Fruit fly (Drosophila melanogaster): Measurements from ENCODE around the gene CG9330.

Gene CG9330

dm6 chr3L:19585979-19586378, at the start of gene CG9330, which contains the start of gene CG9231:
Gene CG9330, plus strand, starts transcription at chr3L:19586253.
Gene CG9231, minus strand, starts transcription at chr3L:19586003.
- TF ChIP-seq noc (tag; optimal IDR thresholded peaks at IDR 0.05) = no peak

dm6 chr3L:19544105-19544504, 41.9 kb upstream of the CG9330 start, which contains the start of the genes CG46434 and Dred:
Gene CG46434, minus strand, starts transcription at chr3L:19544205.
Gene Dred, minus strand, starts transcription at chr3L:19544205.
- TF ChIP-seq noc (tag; optimal IDR thresholded peaks at IDR 0.05) = no peak

- no peak for TF ChIP-seq noc (tag; optimal IDR thresholded peaks at IDR 0.05)
Measured at dm6 chr3L:19544810-19545209, 41.2 kb upstream of the CG9330 start, which contains the start of the genes CG46435 and Rcd7. Gene CG46435, plus strand, starts transcription at chr3L:19545110. Gene Rcd7, plus strand, starts transcription at chr3L:19545110.

- TF ChIP-seq noc (tag; optimal IDR thresholded peaks at IDR 0.05) = no peak
Measured at dm6 chr3L:19552136-19552773, 33.8 kb upstream of the CG9330 start, which contains the start of the genes Ltn1 and CG9300. Gene Ltn1, minus strand, starts transcription at chr3L:19552290. Gene CG9300, plus strand, starts transcription at chr3L:19552420.

dm6 chr3L:19555906-19556457, 30.1 kb upstream of the CG9330 start:
- no peak for TF ChIP-seq noc (tag; optimal IDR thresholded peaks at IDR 0.05)

- TF ChIP-seq noc (tag; optimal IDR thresholded peaks at IDR 0.05) = no peak
Measured at dm6 chr3L:19556738-19557137, 29.3 kb upstream of the CG9330 start.

dm6 chr3L:19557197-19557995, 28.7 kb upstream of the CG9330 start:
- TF ChIP-seq noc (tag; optimal IDR thresholded peaks at IDR 0.05) = no peak

dm6 chr3L:19557996-19558375, 28.1 kb upstream of the CG9330 start:
- TF ChIP-seq noc (tag; optimal IDR thresholded peaks at IDR 0.05) = no peak

- TF ChIP-seq noc (tag; optimal IDR thresholded peaks at IDR 0.05) = no peak
Measured at dm6 chr3L:19558674-19559073, 27.4 kb upstream of the CG9330 start.

dm6 chr3L:19559171-19559570, 26.9 kb upstream of the CG9330 start:
- no peak for TF ChIP-seq noc (tag; optimal IDR thresholded peaks at IDR 0.05)

- no peak for TF ChIP-seq noc (tag; optimal IDR thresholded peaks at IDR 0.05)
Measured at dm6 chr3L:19560005-19560694, 25.9 kb upstream of the CG9330 start.

dm6 chr3L:19560695-19561246, 25.3 kb upstream of the CG9330 start:
- TF ChIP-seq noc (tag; optimal IDR thresholded peaks at IDR 0.05) = peak; percentile 95

- peak; percentile 96 for TF ChIP-seq noc (tag; optimal IDR thresholded peaks at IDR 0.05)
Measured at dm6 chr3L:19561745-19562144, 24.3 kb upstream of the CG9330 start.

dm6 chr3L:19562146-19562700, 23.8 kb upstream of the CG9330 start:
- no peak for TF ChIP-seq noc (tag; optimal IDR thresholded peaks at IDR 0.05)

dm6 chr3L:19563014-19563413, 23.0 kb upstream of the CG9330 start:
- no peak for TF ChIP-seq noc (tag; optimal IDR thresholded peaks at IDR 0.05)

Data from whole organism, larva.